Fruit fly (Drosophila melanogaster) whole organism, embryonic: ENCODE measurements around the gene CG3036.

ENCODE experiments used
- Abd-B ChIP-seq: fragments of 200-800 bp; sonication (Bioruptor generic); optimal IDR thresholded peaks from 2 replicates; lab custom pipeline; 2018; ENCODE audit warnings: missing biosample characterization, mild to moderate bottlenecking, missing genetic modification characterization, moderate library complexity
- Ada2b ChIP-seq: fragments of 200-800 bp; sonication (Bioruptor generic); IDR thresholded peaks from 2 replicates; pipeline ENCODE4 v1.3.6; 2022; ENCODE audit warnings: missing biosample characterization, missing genetic modification characterization
- Atf6 ChIP-seq: fragments of 200-800 bp; sonication (Bioruptor generic); IDR thresholded peaks from 2 replicates; pipeline ENCODE4 v1.3.6; 2022; ENCODE audit warnings: missing biosample characterization, missing genetic modification characterization
- BtbVII ChIP-seq: fragments of 200-800 bp; sonication (Bioruptor generic); optimal IDR thresholded peaks from 3 replicates; lab custom pipeline; 2017; ENCODE audit warnings: missing biosample characterization, mild to moderate bottlenecking, missing genetic modification characterization
- CG11504 ChIP-seq: fragments of 200-800 bp; sonication (Bioruptor generic); optimal IDR thresholded peaks from 3 replicates; lab custom pipeline; 2019; ENCODE audit warnings: missing biosample characterization, mild to moderate bottlenecking, missing genetic modification characterization, moderate library complexity
- CG12071 ChIP-seq: fragments of 200-800 bp; sonication (Bioruptor generic); optimal IDR thresholded peaks from 3 replicates; lab custom pipeline; 2018; ENCODE audit warnings: missing biosample characterization, mild to moderate bottlenecking, missing genetic modification characterization
- CG12219 ChIP-seq: fragments of 200-800 bp; sonication (Bioruptor generic); optimal IDR thresholded peaks from 3 replicates; lab custom pipeline; 2018; ENCODE audit warnings: missing biosample characterization, mild to moderate bottlenecking, missing genetic modification characterization
- CG12744 ChIP-seq: fragments of 200-800 bp; sonication (Bioruptor generic); optimal IDR thresholded peaks from 2 replicates; lab custom pipeline; 2016; ENCODE audit warnings: missing biosample characterization, missing genetic modification characterization
- CG14441 ChIP-seq: fragments of 200-800 bp; sonication (Bioruptor generic); IDR thresholded peaks from 2 replicates; pipeline ENCODE4 v1.3.6; 2022; ENCODE audit warnings: missing biosample characterization, missing genetic modification characterization
- CG14667 ChIP-seq: fragments of 200-800 bp; sonication (Bioruptor generic); IDR thresholded peaks from 2 replicates; pipeline ENCODE4 v1.3.6; 2022; ENCODE audit warnings: missing biosample characterization, missing genetic modification characterization
- CG17912 ChIP-seq: fragments of 200-800 bp; sonication (Bioruptor generic); optimal IDR thresholded peaks from 2 replicates; lab custom pipeline; 2018; ENCODE audit warnings: missing biosample characterization, mild to moderate bottlenecking, missing genetic modification characterization
- CG2120 ChIP-seq: fragments of 200-800 bp; sonication (Bioruptor generic); optimal IDR thresholded peaks from 3 replicates; lab custom pipeline; 2016; ENCODE audit warnings: missing biosample characterization, missing genetic modification characterization
- CG2678 ChIP-seq: fragments of 200-800 bp; sonication (Bioruptor generic); optimal IDR thresholded peaks from 3 replicates; lab custom pipeline; 2019; ENCODE audit warnings: missing biosample characterization, mild to moderate bottlenecking, missing genetic modification characterization, moderate library complexity
- CG30403 ChIP-seq: fragments of 200-800 bp; sonication (Bioruptor generic); optimal IDR thresholded peaks from 3 replicates; lab custom pipeline; 2016; ENCODE audit warnings: missing biosample characterization, missing genetic modification characterization
- CG3281 ChIP-seq: fragments of 200-800 bp; sonication (Bioruptor generic); optimal IDR thresholded peaks from 3 replicates; lab custom pipeline; 2017; ENCODE audit warnings: missing biosample characterization, mild to moderate bottlenecking, missing genetic modification characterization
- CG42726 ChIP-seq: fragments of 200-800 bp; sonication (Bioruptor generic); IDR thresholded peaks from 2 replicates; pipeline ENCODE4 v1.3.6; 2022; ENCODE audit warnings: missing biosample characterization, missing genetic modification characterization; ENCODE audit not compliant: partially characterized antibody
- CG6765 ChIP-seq: fragments of 200-800 bp; sonication (Bioruptor generic); optimal IDR thresholded peaks from 3 replicates; lab custom pipeline; 2017; ENCODE audit warnings: missing biosample characterization, mild to moderate bottlenecking, missing genetic modification characterization
- CG7987 ChIP-seq: fragments of 200-800 bp; sonication (Bioruptor generic); optimal IDR thresholded peaks from 2 replicates; lab custom pipeline; 2018; ENCODE audit warnings: missing biosample characterization, mild to moderate bottlenecking, missing genetic modification characterization, moderate library complexity
- CG8478 ChIP-seq: fragments of >200 bp; optimal IDR thresholded peaks from 2 replicates; lab custom pipeline; 2018
- CG9817 ChIP-seq: fragments of 200-800 bp; sonication (Bioruptor generic); optimal IDR thresholded peaks from 2 replicates; lab custom pipeline; 2018; ENCODE audit warnings: missing biosample characterization, mild to moderate bottlenecking, missing genetic modification characterization, moderate library complexity
- CG9876 ChIP-seq: fragments of 200-800 bp; sonication (Bioruptor generic); optimal IDR thresholded peaks from 2 replicates; lab custom pipeline; 2016; ENCODE audit warnings: missing biosample characterization, missing genetic modification characterization
- CG9932 ChIP-seq: fragments of 200-800 bp; sonication (Bioruptor generic); IDR thresholded peaks from 2 replicates; pipeline ENCODE4 v1.3.6; 2022; ENCODE audit warnings: missing biosample characterization, missing genetic modification characterization
- Dad ChIP-seq: fragments of 200-800 bp; sonication (Bioruptor generic); optimal IDR thresholded peaks from 3 replicates; lab custom pipeline; 2016; ENCODE audit warnings: missing biosample characterization, missing genetic modification characterization
- Drgx ChIP-seq: fragments of 200-800 bp; sonication (Bioruptor generic); IDR thresholded peaks from 2 replicates; pipeline ENCODE4 v1.3.6; 2022; ENCODE audit warnings: missing biosample characterization, missing genetic modification characterization
- Eip74EF ChIP-seq, 2 experiments: fragments of 200-800 bp in 1 of 2; fragments of >200 bp in 1 of 2; sonication (Bioruptor generic) in 1 of 2; optimal IDR thresholded peaks; 2 replicates each; lab custom pipeline; 2017 to 2019; ENCODE audit warnings: missing biosample characterization in 2 of 2, missing genetic modification characterization in 2 of 2, mild to moderate bottlenecking in 1 of 2, moderate library complexity in 1 of 2
- Ets97D ChIP-seq: fragments of 200-800 bp; sonication (Bioruptor generic); optimal IDR thresholded peaks from 3 replicates; lab custom pipeline; 2016; ENCODE audit warnings: missing biosample characterization, missing genetic modification characterization
- Fer3 ChIP-seq: fragments of 200-800 bp; sonication (Bioruptor generic); optimal IDR thresholded peaks from 2 replicates; lab custom pipeline; 2018; ENCODE audit warnings: missing biosample characterization, mild to moderate bottlenecking, missing genetic modification characterization, moderate library complexity
- Gsc ChIP-seq: fragments of 200-800 bp; sonication (Bioruptor generic); IDR thresholded peaks from 2 replicates; pipeline ENCODE4 v1.3.6; 2022; ENCODE audit warnings: missing biosample characterization, missing genetic modification characterization
- Hr3 ChIP-seq: fragments of 200-800 bp; sonication (Bioruptor generic); optimal IDR thresholded peaks from 3 replicates; lab custom pipeline; 2016; ENCODE audit warnings: missing biosample characterization, missing genetic modification characterization
- NfI ChIP-seq: fragments of 200-800 bp; sonication (Bioruptor generic); optimal IDR thresholded peaks from 3 replicates; lab custom pipeline; 2018; ENCODE audit warnings: missing biosample characterization, mild to moderate bottlenecking, missing genetic modification characterization, moderate library complexity
- Pdp1 ChIP-seq, 2 experiments: fragments of 200-800 bp; sonication (Bioruptor generic); optimal IDR thresholded peaks; 3 replicates each; lab custom pipeline; 2016; ENCODE audit warnings: missing biosample characterization in 2 of 2, missing genetic modification characterization in 2 of 2, mild to moderate bottlenecking in 1 of 2, moderate library complexity in 1 of 2
- Sox102F ChIP-seq: fragments of 200-800 bp; sonication (Bioruptor generic); optimal IDR thresholded peaks from 2 replicates; lab custom pipeline; 2018; ENCODE audit warnings: missing biosample characterization, mild to moderate bottlenecking, missing genetic modification characterization, moderate library complexity
- Xbp1 ChIP-seq: fragments of 200-800 bp; sonication (Bioruptor generic); optimal IDR thresholded peaks from 3 replicates; lab custom pipeline; 2016; ENCODE audit warnings: missing biosample characterization, mild to moderate bottlenecking, missing genetic modification characterization
- ara ChIP-seq: fragments of 200-800 bp; sonication (Bioruptor generic); IDR thresholded peaks from 2 replicates; pipeline ENCODE4 v1.3.6; 2022; ENCODE audit warnings: missing biosample characterization, missing genetic modification characterization
- az2 ChIP-seq: fragments of 200-800 bp; sonication (Bioruptor generic); optimal IDR thresholded peaks from 3 replicates; lab custom pipeline; 2016; ENCODE audit warnings: missing biosample characterization, missing genetic modification characterization
- bowl ChIP-seq: fragments of 200-800 bp; sonication (Bioruptor generic); IDR thresholded peaks from 2 replicates; pipeline ENCODE4 v1.3.6; 2022; ENCODE audit warnings: missing biosample characterization, missing genetic modification characterization
- chinmo ChIP-seq: fragments of 200-800 bp; sonication (Bioruptor generic); IDR thresholded peaks from 4 replicates; pipeline ENCODE4 v1.3.6; 2022; ENCODE audit warnings: missing biosample characterization, missing genetic modification characterization; ENCODE audit not compliant: partially characterized antibody
- ci ChIP-seq: fragments of 200-800 bp; sonication (Bioruptor generic); IDR thresholded peaks from 3 replicates; pipeline ENCODE4 v1.3.6; 2022; ENCODE audit warnings: missing biosample characterization, missing genetic modification characterization
- dmrt99B ChIP-seq: fragments of 200-800 bp; sonication (Bioruptor generic); optimal IDR thresholded peaks from 2 replicates; lab custom pipeline; 2018; ENCODE audit warnings: missing biosample characterization, mild to moderate bottlenecking, missing genetic modification characterization, moderate library complexity
- emc ChIP-seq: fragments of 200-800 bp; sonication (Bioruptor generic); optimal IDR thresholded peaks from 2 replicates; lab custom pipeline; 2016; ENCODE audit warnings: missing biosample characterization, missing genetic modification characterization
- gcm2 ChIP-seq: fragments of 200-800 bp; sonication (Bioruptor generic); optimal IDR thresholded peaks from 2 replicates; lab custom pipeline; 2016; ENCODE audit warnings: missing biosample characterization, missing genetic modification characterization
- grau ChIP-seq: fragments of 200-800 bp; optimal IDR thresholded peaks from 3 replicates; lab custom pipeline; 2019; ENCODE audit warnings: missing biosample characterization, mild to moderate bottlenecking, missing genetic modification characterization, moderate library complexity
- gt ChIP-seq: fragments of 200-800 bp; sonication (Bioruptor generic); IDR thresholded peaks from 2 replicates; pipeline ENCODE4 v1.3.6; 2022; ENCODE audit warnings: missing biosample characterization, missing genetic modification characterization
- hbn ChIP-seq: fragments of 200-800 bp; sonication (Bioruptor generic); IDR thresholded peaks from 2 replicates; pipeline ENCODE4 v1.3.6; 2022; ENCODE audit warnings: missing biosample characterization, missing genetic modification characterization; ENCODE audit not compliant: partially characterized antibody
- lbe ChIP-seq: fragments of 200-800 bp; sonication (Bioruptor generic); optimal IDR thresholded peaks from 2 replicates; lab custom pipeline; 2016; ENCODE audit warnings: missing biosample characterization, mild to moderate bottlenecking, missing genetic modification characterization
- onecut ChIP-seq: fragments of 200-800 bp; sonication (Bioruptor generic); IDR thresholded peaks from 2 replicates; pipeline ENCODE4 v1.3.6; 2022; ENCODE audit warnings: missing biosample characterization, missing genetic modification characterization
- pnt ChIP-seq: fragments of 200-800 bp; sonication (Bioruptor generic); optimal IDR thresholded peaks from 3 replicates; lab custom pipeline; 2016; ENCODE audit warnings: missing biosample characterization, missing genetic modification characterization
- row ChIP-seq: fragments of 200-800 bp; sonication (Bioruptor generic); IDR thresholded peaks from 3 replicates; pipeline ENCODE4 v1.3.6; 2022; ENCODE audit warnings: missing biosample characterization, missing genetic modification characterization
- unpg ChIP-seq: fragments of 200-800 bp; sonication (Bioruptor generic); optimal IDR thresholded peaks from 3 replicates; lab custom pipeline; 2018; ENCODE audit warnings: missing biosample characterization, mild to moderate bottlenecking, missing genetic modification characterization, moderate library complexity
- yki ChIP-seq: fragments of >200 bp; optimal IDR thresholded peaks from 3 replicates; lab custom pipeline; 2018

Gene CG3036

DNA sequence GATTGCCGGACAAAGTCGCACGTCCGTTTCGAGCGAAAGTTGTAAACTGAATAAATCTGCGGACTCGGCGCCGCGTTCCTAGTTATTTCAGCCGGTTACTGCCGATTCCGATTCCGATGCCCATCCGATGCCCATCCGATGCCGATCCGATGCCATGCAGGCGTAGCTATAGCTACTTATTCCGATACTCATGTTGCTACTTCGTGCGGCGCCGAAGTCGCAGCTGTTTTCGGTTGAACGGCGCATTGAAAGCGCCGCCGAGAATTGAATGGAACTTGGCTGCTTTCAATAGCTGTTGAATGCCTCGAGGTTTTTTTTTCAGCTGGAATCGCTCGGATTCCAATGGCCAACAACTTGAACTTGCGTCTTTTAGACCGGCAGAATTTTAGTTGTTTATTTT is 36.4 kb downstream of the CG3036 start (continued):
- TF ChIP-seq CG9876: no peak

DNA sequence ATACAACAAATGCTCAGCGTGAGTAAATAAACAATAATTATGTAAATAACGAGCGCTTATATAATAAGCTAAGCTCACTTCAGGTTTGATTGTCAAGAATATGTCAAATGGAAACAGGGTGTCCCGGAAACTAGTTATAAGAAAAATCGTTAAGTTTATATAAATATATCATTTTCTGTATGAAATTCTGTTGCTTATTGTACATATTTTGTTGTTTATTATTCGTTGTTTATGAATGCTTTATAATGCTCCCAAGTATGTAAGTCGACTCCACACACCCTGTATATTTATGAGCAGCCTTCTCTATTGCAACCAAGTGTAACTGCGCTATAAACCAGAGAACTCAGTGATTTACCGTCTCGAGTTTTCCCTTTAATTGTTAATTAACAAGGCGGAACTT is 38.6 kb downstream of the CG3036 start:
- no peak for TF ChIP-seq CG12744 (GFP tag; lab: Kevin White, UChicago)
- no peak for TF ChIP-seq CG11504 (tag; lab: Kevin White, UChicago)
- peak; percentile 14 for TF ChIP-seq grau
- no peak for TF ChIP-seq gt (GFP tag; lab: Robert Waterston, UW)
- no peak for TF ChIP-seq CG12219 (GFP tag; lab: Kevin White, UChicago)
- no peak for TF ChIP-seq hbn (GFP tag; lab: Robert Waterston, UW)
- TF ChIP-seq Hr3 (GFP tag; lab: Kevin White, UChicago): no peak
- TF ChIP-seq unpg (GFP tag; lab: Kevin White, UChicago): peak; percentile 41
- no peak for TF ChIP-seq Eip74EF (GFP tag; optimal IDR thresholded peaks at IDR 0.05; lab: Kevin White, UChicago)
- no peak for TF ChIP-seq pnt
- TF ChIP-seq CG2120: peak; percentile 17
- TF ChIP-seq bowl: no peak
- no peak for TF ChIP-seq chinmo (GFP tag; lab: Robert Waterston, UW)
- TF ChIP-seq ara (GFP tag; lab: Robert Waterston, UW): peak; percentile 39; the same call in 1 of the 2 replicates
- no peak for TF ChIP-seq NfI (GFP tag; lab: Kevin White, UChicago)
- peak; percentile 68; the same call in 2 of the 3 replicates for TF ChIP-seq ci (GFP tag; lab: Robert Waterston, UW)
- TF ChIP-seq CG30403 (GFP tag; lab: Kevin White, UChicago): no peak
- no peak for TF ChIP-seq Ets97D
- no peak for TF ChIP-seq Gsc (GFP tag; lab: Robert Waterston, UW)
- TF ChIP-seq CG14667 (GFP tag; lab: Robert Waterston, UW): 0 out of 2 replicates have a peak, but pooled peaks have one; percentile 3
- no peak for TF ChIP-seq emc (GFP tag; lab: Kevin White, UChicago)
- no peak for TF ChIP-seq BtbVII (GFP tag; lab: Kevin White, UChicago)
- TF ChIP-seq yki: no peak
- TF ChIP-seq CG9817 (tag; lab: Kevin White, UChicago): no peak
- no peak for TF ChIP-seq Xbp1 (GFP tag; lab: Kevin White, UChicago)
- peak; percentile 30; the same call in 1 of the 3 replicates for TF ChIP-seq row
- TF ChIP-seq CG8478 (lab: Kevin White, UChicago): no peak
- peak in 1 of 2 experiments; percentile 73 for TF ChIP-seq Pdp1 (GFP tag; optimal IDR thresholded peaks at IDR 0.05; lab: Kevin White, UChicago)
- TF ChIP-seq Sox102F (GFP tag; lab: Kevin White, UChicago): peak; percentile 5
- TF ChIP-seq CG2678 (tag; lab: Kevin White, UChicago): peak; percentile 37
- TF ChIP-seq Ada2b (GFP tag; lab: Robert Waterston, UW): no peak
- TF ChIP-seq dmrt99B: peak; percentile 11
- TF ChIP-seq Dad (GFP tag; lab: Kevin White, UChicago): no peak
- TF ChIP-seq lbe (GFP tag; lab: Kevin White, UChicago): no peak
- no peak for TF ChIP-seq CG7987 (GFP tag; lab: Kevin White, UChicago)
- peak; percentile 1 for TF ChIP-seq CG12071 (GFP tag; lab: Kevin White, UChicago)
- no peak for TF ChIP-seq CG6765
- no peak for TF ChIP-seq Abd-B (GFP tag; lab: Kevin White, UChicago)
- TF ChIP-seq Drgx (GFP tag; lab: Robert Waterston, UW): peak; percentile 44
- peak; percentile 28 for TF ChIP-seq CG3281 (GFP tag; lab: Kevin White, UChicago)
- no peak for TF ChIP-seq az2 (GFP tag; lab: Kevin White, UChicago)
- TF ChIP-seq Fer3: peak; percentile 14
- no peak for TF ChIP-seq CG14441 (GFP tag; lab: Robert Waterston, UW)
- TF ChIP-seq CG9932: no peak
- TF ChIP-seq Atf6 (GFP tag; lab: Robert Waterston, UW): no peak
- TF ChIP-seq CG42726 (GFP tag; lab: Robert Waterston, UW): no peak
- TF ChIP-seq CG17912 (GFP tag; lab: Kevin White, UChicago): no peak
- no peak for TF ChIP-seq onecut (GFP tag; lab: Robert Waterston, UW)
- TF ChIP-seq gcm2 (GFP tag; lab: Kevin White, UChicago): no peak
